Worm (Caenorhabditis elegans): ENCODE results near the gene F20A1.4.
A peak's percentile ranks its signal among the peaks of the same experiment; 100 is the strongest.

DNA sequence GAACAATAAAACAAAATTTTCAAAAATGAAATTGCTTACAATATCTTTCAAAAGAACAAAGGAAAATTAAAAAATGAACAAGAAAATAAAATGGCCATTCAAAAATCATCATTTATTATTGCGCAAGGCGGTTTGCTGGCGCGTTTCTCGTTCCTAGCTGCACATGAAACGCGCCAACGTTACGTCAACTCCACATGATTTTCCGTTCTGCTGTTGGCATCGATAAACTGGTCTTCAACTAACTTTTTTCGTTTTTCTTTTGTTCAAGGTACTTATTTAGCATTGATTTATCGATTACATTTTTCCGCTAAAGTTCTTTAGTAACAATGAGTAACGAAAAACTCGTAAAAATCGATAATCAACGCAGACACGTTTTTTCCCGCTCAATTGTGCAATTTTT lies 38.7 kb upstream of the F20A1.4 start, which contains the start of the genes Y57E12AL.6 and Y57E12AL.1:
- peak; percentile 75 for TF ChIP-seq nhr-6 (tag; optimal IDR thresholded peaks at IDR 0.05)
- no peak for TF ChIP-seq ZK546.5 (tag; optimal IDR thresholded peaks at IDR 0.05)
- TF ChIP-seq blmp-1 (tag; optimal IDR thresholded peaks at IDR 0.05; ENCODE audit: insufficient read depth), result peak; percentile 36
- peak; percentile 51 for TF ChIP-seq lin-11 (tag; optimal IDR thresholded peaks at IDR 0.05)
